Fruit fly (Drosophila melanogaster): ENCODE data around the gene CG34015.

Gene CG34015

dm6 chrX:16405209-16405608 lies 42.9 kb downstream of the CG34015 start, which contains the start of gene CG4301:
TSS of gene CG4301 (plus strand) at chrX:16405509.
- no peak for TF ChIP-seq CG32121 (GFP tag; IDR thresholded peaks at IDR 0.05)
- no peak for TF ChIP-seq Snoo (tag; optimal IDR thresholded peaks at IDR 0.05)
- no peak for TF ChIP-seq Pif1B (GFP tag; optimal IDR thresholded peaks at IDR 0.05)
- no peak for TF ChIP-seq CG12605 (GFP tag; IDR thresholded peaks at IDR 0.05)
- no peak for TF ChIP-seq CG8301 (tag; optimal IDR thresholded peaks at IDR 0.05)
- TF ChIP-seq CG4496 (GFP tag; IDR thresholded peaks at IDR 0.05), result no peak
- TF ChIP-seq Pif1A (GFP tag; optimal IDR thresholded peaks at IDR 0.05), result no peak
- no peak for TF ChIP-seq EcR (GFP tag; optimal IDR thresholded peaks at IDR 0.05)
- TF ChIP-seq gl (tag; optimal IDR thresholded peaks at IDR 0.05), result no peak
- TF ChIP-seq CG34367 (tag; optimal IDR thresholded peaks at IDR 0.05), result no peak
- TF ChIP-seq D1 (tag; optimal IDR thresholded peaks at IDR 0.05), result no peak
- TF ChIP-seq Ets98B (GFP tag; IDR thresholded peaks at IDR 0.05), result no peak
- TF ChIP-seq rn (GFP tag; IDR thresholded peaks at IDR 0.05), result no peak
- no peak for TF ChIP-seq CG15710 (tag; optimal IDR thresholded peaks at IDR 0.05)
- no peak for TF ChIP-seq fd96Ca (GFP tag; IDR thresholded peaks at IDR 0.05)
- TF ChIP-seq CG17806 (tag; optimal IDR thresholded peaks at IDR 0.05), result no peak

dm6 chrX:16404803-16405202 lies 43.3 kb downstream of the CG34015 start, which contains the start of gene CG9981:
TSS of gene CG9981 (minus strand) at chrX:16405122.
- TF ChIP-seq Pif1A (GFP tag; optimal IDR thresholded peaks at IDR 0.05) (no peak), CG32121 (GFP tag; IDR thresholded peaks at IDR 0.05) (no peak), gl (tag; optimal IDR thresholded peaks at IDR 0.05) (no peak), CG15710 (tag; optimal IDR thresholded peaks at IDR 0.05) (no peak), CG17806 (tag; optimal IDR thresholded peaks at IDR 0.05) (no peak), rn (GFP tag; IDR thresholded peaks at IDR 0.05) (no peak), CG8159 (tag; optimal IDR thresholded peaks at IDR 0.05) (no peak), Ets98B (GFP tag; IDR thresholded peaks at IDR 0.05) (no peak), Snoo (tag; optimal IDR thresholded peaks at IDR 0.05) (no peak), Pif1B (GFP tag; optimal IDR thresholded peaks at IDR 0.05) (no peak), CG34367 (tag; optimal IDR thresholded peaks at IDR 0.05) (no peak), D1 (tag; optimal IDR thresholded peaks at IDR 0.05) (no peak), CG12605 (GFP tag; IDR thresholded peaks at IDR 0.05) (no peak), CG8301 (tag; optimal IDR thresholded peaks at IDR 0.05) (no peak), EcR (GFP tag; optimal IDR thresholded peaks at IDR 0.05) (no peak)

DNA sequence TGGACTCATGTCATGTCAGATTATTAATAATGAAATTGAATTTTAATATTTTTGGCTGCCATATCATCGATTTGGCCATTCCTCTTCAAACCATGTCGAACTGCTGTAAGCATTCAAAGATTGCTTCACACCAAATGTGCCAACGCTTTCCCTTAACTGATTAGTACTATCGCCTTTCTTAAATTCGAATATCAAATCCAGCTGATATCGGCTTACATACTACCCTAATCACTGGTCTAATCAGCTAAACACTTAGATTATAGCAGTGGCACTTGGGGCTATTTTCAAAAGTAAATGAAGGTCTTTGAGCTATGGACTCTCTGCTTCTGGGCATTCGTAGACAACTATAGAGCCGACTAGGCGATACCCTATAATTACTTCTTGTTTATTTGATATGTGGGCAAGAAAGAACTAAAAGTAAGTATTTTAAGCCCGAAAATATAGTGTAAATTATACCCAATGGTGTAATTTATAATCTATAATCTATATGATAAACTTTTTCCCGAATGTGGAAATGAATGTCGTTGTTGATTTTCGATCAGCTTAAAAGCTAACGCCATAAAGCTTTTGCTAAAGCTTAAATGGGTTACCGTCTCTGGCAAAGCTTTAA lies 44.2 kb downstream of the CG34015 start:
- TF ChIP-seq CG10348 (GFP tag; IDR thresholded peaks at IDR 0.05) (peak; percentile 42; the same call in 1 of the 2 replicates), CG34367 (tag; optimal IDR thresholded peaks at IDR 0.05) (peak; percentile 41), gl (tag; optimal IDR thresholded peaks at IDR 0.05) (no peak), CG32121 (GFP tag; IDR thresholded peaks at IDR 0.05) (peak; percentile 85), Snoo (tag; optimal IDR thresholded peaks at IDR 0.05) (no peak), Pif1B (GFP tag; optimal IDR thresholded peaks at IDR 0.05) (no peak), CG4496 (GFP tag; IDR thresholded peaks at IDR 0.05) (peak; percentile 88), CG17806 (tag; optimal IDR thresholded peaks at IDR 0.05) (peak; percentile 51), rn (GFP tag; IDR thresholded peaks at IDR 0.05) (0 out of 2 replicates have a peak, but pooled peaks have one; percentile 13), CG15710 (tag; optimal IDR thresholded peaks at IDR 0.05) (no peak), fd96Ca (GFP tag; IDR thresholded peaks at IDR 0.05) (peak; percentile 44; the same call in 1 of the 3 replicates), CG14655 (GFP tag; optimal IDR thresholded peaks at IDR 0.05) (no peak), CG12605 (GFP tag; IDR thresholded peaks at IDR 0.05) (peak; percentile 82), EcR (GFP tag; optimal IDR thresholded peaks at IDR 0.05) (no peak), D1 (tag; optimal IDR thresholded peaks at IDR 0.05) (no peak), CG8159 (tag; optimal IDR thresholded peaks at IDR 0.05) (peak; percentile 65), CG9948 (tag; optimal IDR thresholded peaks at IDR 0.05) (peak; percentile 47), Ets98B (GFP tag; IDR thresholded peaks at IDR 0.05) (peak; percentile 88), CG8301 (tag; optimal IDR thresholded peaks at IDR 0.05) (no peak), CG13204 (GFP tag; optimal IDR thresholded peaks at IDR 0.05) (no peak), Pif1A (GFP tag; optimal IDR thresholded peaks at IDR 0.05) (no peak)

Data from whole organism, pupa.